Worm (Caenorhabditis elegans) whole organism, L4 larva: ENCODE measurements around the gene ZK813.1.

Source experiments
- D1046.2 ChIP-seq: fragments of 200-800 bp; sonication (Bioruptor generic); IDR thresholded peaks from 2 replicates; pipeline ENCODE4 v1.3.6; 2022; ENCODE audit warnings: missing genetic modification characterization, missing compliant biosample characterization
- F10B5.3 ChIP-seq: sonication (generic microtip); optimal IDR thresholded peaks from 2 replicates; lab custom pipeline; 2016; ENCODE audit warnings: mild to moderate bottlenecking, missing genetic modification characterization, missing compliant biosample characterization
- F26F4.8 ChIP-seq: fragments of 200-800 bp; sonication (Bioruptor generic); conservative IDR thresholded peaks from 2 replicates; pipeline ENCODE4 v1.3.6; 2022; ENCODE audit warnings: missing genetic modification characterization, missing compliant biosample characterization
- F44E2.7 ChIP-seq: fragments of 200-800 bp; sonication (Bioruptor generic); IDR thresholded peaks from 2 replicates; pipeline ENCODE4 v2.1.2; 2022; ENCODE audit warnings: missing genetic modification characterization, missing compliant biosample characterization
- Y5F2A.4 ChIP-seq: fragments of 200-800 bp; sonication (Bioruptor generic); optimal IDR thresholded peaks from 2 replicates; lab custom pipeline; 2018; ENCODE audit warnings: mild to moderate bottlenecking, missing genetic modification characterization, missing compliant biosample characterization
- Y75B8A.6 ChIP-seq: fragments of 200-800 bp; sonication (Bioruptor generic); IDR thresholded peaks from 2 replicates; pipeline ENCODE4 v1.3.6; 2022; ENCODE audit warnings: missing genetic modification reagents, missing genetic modification characterization, missing compliant biosample characterization
- aha-1 ChIP-seq: fragments of 150-350 bp; peaks from one replicate; lab custom pipeline; 2014; ENCODE audit warnings: missing biosample characterization, missing genetic modification characterization
- ama-1 ChIP-seq: fragments of 150-350 bp; optimal IDR thresholded peaks from 2 replicates; lab custom pipeline; 2014; ENCODE audit warnings: inconsistent platforms, mixed read lengths
- arid-1 ChIP-seq: fragments of 200-800 bp; sonication (Bioruptor generic); conservative IDR thresholded peaks from 2 replicates; pipeline ENCODE4 v1.3.6; 2022; ENCODE audit warnings: missing genetic modification reagents, missing genetic modification characterization, missing compliant biosample characterization
- attf-4 ChIP-seq: sonication (generic microtip); optimal IDR thresholded peaks from 3 replicates; lab custom pipeline; 2017; ENCODE audit warnings: missing biosample characterization, missing genetic modification characterization
- ceh-20 ChIP-seq: fragments of 200-800 bp; sonication (Bioruptor generic); IDR thresholded peaks from 2 replicates; pipeline ENCODE4 v1.3.6; 2022; ENCODE audit warnings: missing genetic modification reagents, missing genetic modification characterization, missing compliant biosample characterization
- ceh-28 ChIP-seq: fragments of 150-350 bp; optimal IDR thresholded peaks from 2 replicates; lab custom pipeline; 2014; ENCODE audit warnings: missing biosample characterization, missing genetic modification reagents, missing genetic modification characterization
- ceh-62 ChIP-seq: sonication (generic microtip); optimal IDR thresholded peaks from 2 replicates; lab custom pipeline; 2017; ENCODE audit warnings: missing biosample characterization, missing genetic modification characterization
- ceh-82 ChIP-seq: sonication (generic microtip); optimal IDR thresholded peaks from 2 replicates; lab custom pipeline; 2017; ENCODE audit warnings: missing biosample characterization, missing genetic modification characterization
- cey-2 ChIP-seq: sonication (generic microtip); optimal IDR thresholded peaks from 3 replicates; lab custom pipeline; 2017; ENCODE audit warnings: missing genetic modification characterization, mild to moderate bottlenecking, missing compliant biosample characterization, antibody characterized with exemption, borderline replicate concordance; ENCODE audit not compliant: insufficient read depth
- daf-16 ChIP-seq, 3 experiments: sonication (generic microtip); optimal IDR thresholded peaks; 2 replicates each; lab custom pipeline; 2016 to 2017; ENCODE audit warnings: missing genetic modification characterization in 3 of 3, missing genetic modification reagents in 3 of 3, mild to moderate bottlenecking in 2 of 3, missing compliant biosample characterization in 2 of 3, missing biosample characterization in 1 of 3, moderate library complexity in 1 of 3
- daf-19 ChIP-seq: fragments of 200-800 bp; sonication (Bioruptor generic); conservative IDR thresholded peaks from 2 replicates; pipeline ENCODE4 v1.3.6; 2022; ENCODE audit warnings: missing genetic modification characterization, missing compliant biosample characterization
- dmd-6 ChIP-seq: fragments of 200-800 bp; sonication (Bioruptor generic); IDR thresholded peaks from 2 replicates; pipeline ENCODE4 v1.3.6; 2022; ENCODE audit warnings: missing genetic modification reagents, missing genetic modification characterization, missing compliant biosample characterization
- duxl-1 ChIP-seq: sonication (generic microtip); optimal IDR thresholded peaks from 2 replicates; lab custom pipeline; 2016; ENCODE audit warnings: mild to moderate bottlenecking, missing genetic modification characterization, moderate library complexity, missing compliant biosample characterization; ENCODE audit not compliant: poor library complexity
- fkh-10 ChIP-seq: fragments of 150-350 bp; optimal IDR thresholded peaks from 2 replicates; lab custom pipeline; 2014; ENCODE audit warnings: missing biosample characterization, missing genetic modification reagents, missing genetic modification characterization
- fos-1 ChIP-seq: fragments of 150-350 bp; optimal IDR thresholded peaks from 2 replicates; lab custom pipeline; 2014; ENCODE audit warnings: missing biosample characterization, missing genetic modification characterization
- hif-1 ChIP-seq, 2 experiments: sonication (generic microtip); optimal IDR thresholded peaks; 2 replicates each; lab custom pipeline; 2016 to 2017; ENCODE audit warnings: missing compliant biosample characterization in 2 of 2, missing genetic modification characterization in 2 of 2, missing genetic modification reagents in 2 of 2, missing genotype in 2 of 2, mild to moderate bottlenecking in 1 of 2
- hlh-30 ChIP-seq: sonication (generic microtip); optimal IDR thresholded peaks from 2 replicates; lab custom pipeline; 2017; ENCODE audit warnings: antibody characterized with exemption, mild to moderate bottlenecking, missing genetic modification characterization, missing compliant biosample characterization; ENCODE audit not compliant: insufficient read depth
- jun-1 ChIP-seq: fragments of 150-350 bp; optimal IDR thresholded peaks from 2 replicates; lab custom pipeline; 2014; ENCODE audit warnings: missing biosample characterization, missing genetic modification reagents, missing genetic modification characterization
- lim-7 ChIP-seq: fragments of 200-800 bp; sonication (Bioruptor generic); IDR thresholded peaks from 2 replicates; pipeline ENCODE4 v1.3.6; 2022; ENCODE audit warnings: missing genetic modification characterization, missing compliant biosample characterization
- lin-1 ChIP-seq: fragments of 200-800 bp; sonication (Bioruptor generic); IDR thresholded peaks from 2 replicates; pipeline ENCODE4 v1.3.6; 2022; ENCODE audit warnings: missing genetic modification reagents, missing genetic modification characterization, missing compliant biosample characterization
- lin-29 ChIP-seq: fragments of 200-800 bp; sonication (Bioruptor generic); IDR thresholded peaks from 2 replicates; pipeline ENCODE4 v1.3.6; 2022; ENCODE audit warnings: missing genetic modification reagents, missing genetic modification characterization, missing compliant biosample characterization
- lin-38 ChIP-seq: fragments of 200-800 bp; sonication (Bioruptor generic); IDR thresholded peaks from 2 replicates; pipeline ENCODE4 v1.3.6; 2022; ENCODE audit warnings: missing genetic modification reagents, missing genetic modification characterization, missing compliant biosample characterization
- mxl-3 ChIP-seq: fragments of 200-800 bp; sonication (Bioruptor generic); optimal IDR thresholded peaks from 2 replicates; lab custom pipeline; 2018; ENCODE audit warnings: mild to moderate bottlenecking, missing genetic modification characterization, missing compliant biosample characterization
- nhr-237 ChIP-seq: sonication (generic microtip); optimal IDR thresholded peaks from 2 replicates; lab custom pipeline; 2017; ENCODE audit warnings: missing biosample characterization, missing genetic modification characterization
- nhr-41 ChIP-seq: fragments of 200-800 bp; sonication (Bioruptor generic); IDR thresholded peaks from 2 replicates; pipeline ENCODE4 v1.3.6; 2022; ENCODE audit warnings: missing genetic modification reagents, missing genetic modification characterization, missing compliant biosample characterization
- nhr-48 ChIP-seq: sonication (generic microtip); optimal IDR thresholded peaks from 2 replicates; lab custom pipeline; 2016; ENCODE audit warnings: mild to moderate bottlenecking, missing genetic modification characterization, missing compliant biosample characterization
- set-16 ChIP-seq: fragments of 200-800 bp; sonication (Bioruptor generic); IDR thresholded peaks from 2 replicates; pipeline ENCODE4 v1.3.6; 2022; ENCODE audit warnings: missing genetic modification reagents, missing genetic modification characterization, missing compliant biosample characterization
- snpc-1.2 ChIP-seq: fragments of 200-800 bp; sonication (Bioruptor generic); IDR thresholded peaks from 2 replicates; pipeline ENCODE4 v1.3.6; 2022; ENCODE audit warnings: missing genetic modification reagents, missing genetic modification characterization, missing compliant biosample characterization
- unc-130 ChIP-seq: sonication (generic microtip); optimal IDR thresholded peaks from 2 replicates; lab custom pipeline; 2016; ENCODE audit warnings: missing genetic modification reagents, missing genetic modification characterization, missing compliant biosample characterization
- unc-62 ChIP-seq, 3 experiments: fragments of 150-350 bp in 1 of 3; sonication (generic microtip); optimal IDR thresholded peaks in 2 of 3; peaks in 1 of 3; 1 replicate in 1 of 3; 2 replicates in 2 of 3; lab custom pipeline; 2014 to 2017; ENCODE audit warnings: missing biosample characterization in 3 of 3, missing genetic modification characterization in 3 of 3, missing genetic modification reagents in 3 of 3, missing genotype in 1 of 3
- zfp-2 ChIP-seq: sonication (generic microtip); optimal IDR thresholded peaks from 2 replicates; lab custom pipeline; 2016; ENCODE audit warnings: mild to moderate bottlenecking, missing genetic modification characterization, missing compliant biosample characterization
- zip-11 ChIP-seq: fragments of 200-800 bp; sonication (Bioruptor generic); IDR thresholded peaks from 2 replicates; pipeline ENCODE4 v1.3.6; 2022; ENCODE audit warnings: missing genetic modification characterization, missing compliant biosample characterization
- ztf-7 ChIP-seq: fragments of 150-350 bp; optimal IDR thresholded peaks from 2 replicates; lab custom pipeline; 2014; ENCODE audit warnings: missing biosample characterization, missing genetic modification characterization

Gene ZK813.1

DNA sequence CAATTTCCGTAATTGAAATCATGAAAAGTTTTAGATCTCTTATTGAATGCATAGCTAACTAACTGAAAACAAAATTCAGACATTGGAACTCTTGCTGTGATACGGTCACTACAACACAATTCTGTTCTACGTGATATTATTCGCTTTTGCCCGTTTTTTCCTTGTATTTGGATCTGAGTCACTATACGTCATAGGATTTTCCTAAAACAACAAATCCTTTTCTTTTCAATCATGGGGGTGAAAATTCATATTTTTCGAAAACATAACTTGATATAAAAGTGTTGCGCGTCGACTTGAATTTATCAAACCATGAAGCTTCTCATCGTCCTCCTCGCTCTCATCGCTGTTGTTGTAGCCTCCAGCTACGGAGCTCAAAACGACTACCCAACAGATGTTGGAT is at the start of gene ZK813.1:
Gene ZK813.1 (plus strand): TSS at position 301 of the 400 bp plus-strand sequence.
- TF ChIP-seq dmd-6 (GFP tag; lab: Robert Waterston, UW) (no peak), cey-2 (tag; lab: Kevin White, UChicago) (no peak), hif-1 (tag; optimal IDR thresholded peaks at IDR 0.05; lab: Kevin White, UChicago) (no peak), daf-16 (GFP tag; optimal IDR thresholded peaks at IDR 0.05; lab: Kevin White, UChicago) (no peak), daf-16 (tag; optimal IDR thresholded peaks at IDR 0.05; lab: Kevin White, UChicago) (no peak), fos-1 (tag; lab: Kevin White, UChicago) (no peak), nhr-237 (tag; lab: Kevin White, UChicago) (no peak), ztf-7 (tag; lab: Kevin White, UChicago) (no peak), duxl-1 (tag; lab: Kevin White, UChicago) (no peak), F10B5.3 (tag; lab: Kevin White, UChicago) (no peak), F26F4.8 (GFP tag; lab: Robert Waterston, UW) (no peak), daf-19 (GFP tag; lab: Robert Waterston, UW) (no peak), lin-38 (GFP tag; lab: Robert Waterston, UW) (no peak), Y75B8A.6 (GFP tag; lab: Robert Waterston, UW) (no peak), set-16 (GFP tag; lab: Robert Waterston, UW) (no peak), ama-1 (lab: Kevin White, UChicago) (no peak), unc-130 (GFP tag; lab: Kevin White, UChicago) (no peak)

ce11 chrX:3396735-3397134 is 49.4 kb upstream of the ZK813.1 start:
- TF ChIP-seq aha-1 (tag; lab: Kevin White, UChicago) (peak; percentile 29), unc-62 (GFP tag; optimal IDR thresholded peaks at IDR 0.05 in 1 of 2; lab: Kevin White, UChicago) (no peak), unc-62 (tag; optimal IDR thresholded peaks at IDR 0.05; lab: Kevin White, UChicago) (no peak), mxl-3 (GFP tag; lab: Kevin White, UChicago) (no peak), attf-4 (tag; lab: Kevin White, UChicago) (no peak), hlh-30 (tag; lab: Kevin White, UChicago) (no peak)

ce11 chrX:3399917-3400316 is 46.2 kb upstream of the ZK813.1 start, which contains the start of gene cht-1:
Gene cht-1 (minus strand): TSS chrX:3400017.
- no peak for TF ChIP-seq ceh-28 (tag; lab: Kevin White, UChicago)
- no peak for TF ChIP-seq jun-1 (tag; lab: Kevin White, UChicago)
- no peak for TF ChIP-seq zip-11
- TF ChIP-seq fkh-10 = no peak
- TF ChIP-seq lin-1 (GFP tag; lab: Robert Waterston, UW) = no peak
- TF ChIP-seq nhr-48 (tag; lab: Kevin White, UChicago) = no peak
- TF ChIP-seq F44E2.7 (GFP tag; lab: Robert Waterston, UW) = no peak
- no peak for TF ChIP-seq ceh-62
- TF ChIP-seq arid-1 (GFP tag; lab: Robert Waterston, UW) = no peak
- no peak for TF ChIP-seq ama-1 (lab: Kevin White, UChicago)
- no peak for TF ChIP-seq ceh-20

DNA sequence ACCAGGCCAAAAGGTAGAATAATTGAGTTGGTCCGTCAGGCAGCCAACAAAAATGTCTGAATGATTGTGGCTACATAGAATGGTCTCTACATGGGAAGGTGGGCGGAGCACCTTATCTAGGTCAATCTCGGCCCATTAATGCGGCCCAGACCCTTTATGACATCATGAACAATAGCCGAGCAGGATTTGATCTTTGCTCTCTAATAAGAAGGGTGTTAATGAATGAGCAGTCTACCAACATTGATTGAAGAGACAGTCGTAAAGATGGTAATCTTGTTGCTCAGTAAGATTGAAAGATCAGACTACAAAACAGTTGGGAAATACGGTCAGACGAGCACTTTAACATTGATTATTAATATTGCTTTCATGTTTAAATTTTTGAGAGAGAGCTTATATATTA is 45.7 kb upstream of the ZK813.1 start:
- TF ChIP-seq fos-1 (tag; lab: Kevin White, UChicago) = no peak
- no peak for TF ChIP-seq nhr-48 (tag; lab: Kevin White, UChicago)

- TF ChIP-seq lin-29 (GFP tag; lab: Robert Waterston, UW) (no peak), nhr-237 (tag; lab: Kevin White, UChicago) (no peak), nhr-41 (GFP tag; lab: Robert Waterston, UW) (no peak), D1046.2 (peak; percentile 69; the same call in 1 of the 2 replicates), aha-1 (tag; lab: Kevin White, UChicago) (peak; percentile 25), zfp-2 (tag; lab: Kevin White, UChicago) (no peak), snpc-1.2 (GFP tag; lab: Robert Waterston, UW) (no peak), Y5F2A.4 (GFP tag; lab: Kevin White, UChicago) (no peak), ceh-82 (no peak), lim-7 (GFP tag; lab: Robert Waterston, UW) (no peak)
- TF ChIP-seq, all 104 proteins: peak for 2
These were observed 44.4 kb upstream of the ZK813.1 start, which contains the start of gene C04F6.9 for ce11 chrX:3401701-3402100. Gene C04F6.9 (plus strand): TSS chrX:3402001.
